Fruit fly (Drosophila melanogaster): ENCODE results near the gene Ir40a.

Gene Ir40a

DNA sequence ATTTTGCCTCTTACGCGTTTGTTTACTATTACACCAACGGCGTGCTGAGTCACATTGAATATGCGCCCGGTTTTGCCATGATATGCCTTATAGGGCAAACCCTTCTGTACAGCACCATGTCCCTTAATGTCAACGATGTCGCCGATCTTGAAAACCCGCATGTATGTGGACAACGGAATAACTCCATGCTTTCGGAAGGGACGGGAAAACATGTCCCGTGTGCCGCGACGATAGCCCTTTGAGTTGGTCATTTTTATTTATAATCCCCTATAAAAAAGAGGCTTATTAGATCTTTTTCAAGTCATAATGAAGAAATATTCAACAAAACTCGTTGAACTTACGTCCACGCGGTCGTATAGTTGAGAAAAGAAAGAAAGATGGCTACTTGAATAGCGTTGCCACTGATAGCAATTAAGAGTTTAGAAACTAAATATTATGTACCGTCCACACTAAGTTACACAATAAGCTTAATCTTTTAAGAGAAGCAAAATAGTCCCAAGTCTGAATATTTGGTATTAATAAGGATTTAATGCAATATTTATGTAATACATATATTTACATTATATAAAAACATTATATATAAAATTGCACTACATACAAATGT, 33.4 kb upstream of the Ir40a start, which contains the start of gene RpL21:
TSS of gene RpL21 (minus strand) at position 421 of the 604 bp plus-strand sequence.
- peak; percentile 34 for TF ChIP-seq Myc (optimal IDR thresholded peaks at IDR 0.05)
- TF ChIP-seq foxo (GFP tag; optimal IDR thresholded peaks at IDR 0.05): no peak
- TF ChIP-seq br (GFP tag; optimal IDR thresholded peaks at IDR 0.05): no peak
- peak; percentile 6 for TF ChIP-seq HLH106 (tag; optimal IDR thresholded peaks at IDR 0.05)
- peak; percentile 8 for TF ChIP-seq N (GFP tag; optimal IDR thresholded peaks at IDR 0.05)
- TF ChIP-seq woc (GFP tag; optimal IDR thresholded peaks at IDR 0.05): peak; percentile 32
- no peak for TF ChIP-seq usp (GFP tag; optimal IDR thresholded peaks at IDR 0.05)
- TF ChIP-seq Hnf4 (GFP tag; optimal IDR thresholded peaks at IDR 0.05): peak; percentile 33
- no peak for TF ChIP-seq Mio (GFP tag; optimal IDR thresholded peaks at IDR 0.05)
- no peak for TF ChIP-seq Sp1 (GFP tag; optimal IDR thresholded peaks at IDR 0.05)
- TF ChIP-seq CG9705 (GFP tag; optimal IDR thresholded peaks at IDR 0.05): no peak
- no peak for TF ChIP-seq Dfd (GFP tag; optimal IDR thresholded peaks at IDR 0.05)
- TF ChIP-seq dsf (GFP tag; optimal IDR thresholded peaks at IDR 0.05; ENCODE audit: borderline replicate concordance): no peak

- TF ChIP-seq woc (GFP tag; optimal IDR thresholded peaks at IDR 0.05) (peak; percentile 64), N (GFP tag; optimal IDR thresholded peaks at IDR 0.05) (peak; percentile 90), Hnf4 (GFP tag; optimal IDR thresholded peaks at IDR 0.05) (no peak), sv (GFP tag; optimal IDR thresholded peaks at IDR 0.05) (no peak), HLH106 (tag; optimal IDR thresholded peaks at IDR 0.05) (no peak), dsf (GFP tag; optimal IDR thresholded peaks at IDR 0.05; ENCODE audit: borderline replicate concordance) (no peak), Hr78 (GFP tag; optimal IDR thresholded peaks at IDR 0.05) (peak; percentile 28), Sp1 (GFP tag; optimal IDR thresholded peaks at IDR 0.05) (no peak), CG9705 (GFP tag; optimal IDR thresholded peaks at IDR 0.05) (no peak), GATAd (GFP tag; optimal IDR thresholded peaks at IDR 0.05) (no peak), lola (GFP tag; optimal IDR thresholded peaks at IDR 0.05) (peak; percentile 47), sage (GFP tag; optimal IDR thresholded peaks at IDR 0.05) (no peak)
These were observed 25.5 kb upstream of the Ir40a start, which contains the start of gene Nubpl for dm6 chr2L:22239611-22240219. Nubpl (plus strand) TSS chr2L:22239916.

- no peak for TF ChIP-seq N (GFP tag; optimal IDR thresholded peaks at IDR 0.05)
- TF ChIP-seq HLH106 (tag; optimal IDR thresholded peaks at IDR 0.05): no peak
- no peak for TF ChIP-seq dmrt93B (GFP tag; optimal IDR thresholded peaks at IDR 0.05)
- TF ChIP-seq CG32264 (GFP tag; optimal IDR thresholded peaks at IDR 0.05): no peak
These were observed 37.8 kb downstream of the Ir40a start for dm6 chr2L:22176398-22176797.

DNA sequence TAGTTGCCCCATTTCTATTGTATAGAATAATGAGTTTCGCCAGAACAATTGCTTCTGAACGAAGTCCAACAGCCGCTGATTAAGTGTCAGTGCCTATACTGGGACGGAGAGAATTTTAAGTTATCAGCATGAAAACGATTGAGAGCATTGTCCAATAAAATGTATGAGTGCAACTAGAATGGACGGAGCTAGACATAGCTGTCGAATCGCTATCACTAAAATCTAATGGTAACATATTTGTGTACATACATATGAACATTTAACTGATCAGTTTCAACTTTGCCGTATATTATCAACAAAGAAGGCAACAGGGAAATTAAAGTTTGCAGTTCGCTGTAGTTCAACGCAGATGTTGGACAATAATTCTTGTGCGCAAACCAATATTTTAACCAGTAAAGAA, 39.1 kb downstream of the Ir40a start, which contains the start of gene CG3635:
TSS of gene CG3635 (plus strand) at position 315 of the 400 bp plus-strand sequence.
- TF ChIP-seq Hnf4 (GFP tag; optimal IDR thresholded peaks at IDR 0.05) (peak; percentile 31), Hr78 (GFP tag; optimal IDR thresholded peaks at IDR 0.05) (no peak), Abd-B (GFP tag; optimal IDR thresholded peaks at IDR 0.05) (no peak)

- no peak for TF ChIP-seq Dif (GFP tag; optimal IDR thresholded peaks at IDR 0.05; ENCODE audit: partially characterized antibody)
- peak; percentile 73 for TF ChIP-seq Hr78 (GFP tag; optimal IDR thresholded peaks at IDR 0.05)
- TF ChIP-seq woc (GFP tag; optimal IDR thresholded peaks at IDR 0.05): peak; percentile 71
- TF ChIP-seq HLH106 (tag; optimal IDR thresholded peaks at IDR 0.05): peak; percentile 2
- peak; percentile 85 for TF ChIP-seq N (GFP tag; optimal IDR thresholded peaks at IDR 0.05)
These were observed 45.1 kb downstream of the Ir40a start, which contains the start of gene Clamp for dm6 chr2L:22169044-22169515. Clamp (minus strand) TSS chr2L:22169143.

dm6 chr2L:22168559-22169027, 45.6 kb downstream of the Ir40a start:
- TF ChIP-seq tai (GFP tag; optimal IDR thresholded peaks at IDR 0.05): peak; percentile 32
- TF ChIP-seq pan (optimal IDR thresholded peaks at IDR 0.05): no peak
- no peak for TF ChIP-seq Mio (GFP tag; optimal IDR thresholded peaks at IDR 0.05)
- TF ChIP-seq sv (GFP tag; optimal IDR thresholded peaks at IDR 0.05): no peak
- no peak for TF ChIP-seq Dfd (GFP tag; optimal IDR thresholded peaks at IDR 0.05)
- peak; percentile 10 for TF ChIP-seq Rel (GFP tag; optimal IDR thresholded peaks at IDR 0.05)
- no peak for TF ChIP-seq Rel (tag; optimal IDR thresholded peaks at IDR 0.05)
- TF ChIP-seq h (GFP tag; optimal IDR thresholded peaks at IDR 0.05): peak; percentile 67
- TF ChIP-seq Hr83 (GFP tag; optimal IDR thresholded peaks at IDR 0.05; ENCODE audit: poor library complexity, severe bottlenecking): peak; percentile 66
- no peak for TF ChIP-seq Abd-B (GFP tag; optimal IDR thresholded peaks at IDR 0.05)
- peak; percentile 30 for TF ChIP-seq N (GFP tag; optimal IDR thresholded peaks at IDR 0.05)
- no peak for TF ChIP-seq woc (GFP tag; optimal IDR thresholded peaks at IDR 0.05)
- no peak for TF ChIP-seq dsf (GFP tag; optimal IDR thresholded peaks at IDR 0.05; ENCODE audit: borderline replicate concordance)
- TF ChIP-seq OdsH (GFP tag; optimal IDR thresholded peaks at IDR 0.05): peak; percentile 56
- no peak for TF ChIP-seq foxo (GFP tag; optimal IDR thresholded peaks at IDR 0.05)
- no peak for TF ChIP-seq rgr (GFP tag; optimal IDR thresholded peaks at IDR 0.05)
- no peak for TF ChIP-seq lola (GFP tag; optimal IDR thresholded peaks at IDR 0.05)
- peak; percentile 47 for TF ChIP-seq Vsx2 (GFP tag; optimal IDR thresholded peaks at IDR 0.05; ENCODE audit: partially characterized antibody)
- peak; percentile 85 for TF ChIP-seq fru (GFP tag; optimal IDR thresholded peaks at IDR 0.05)
- peak; percentile 15 for TF ChIP-seq CG9705 (GFP tag; optimal IDR thresholded peaks at IDR 0.05)
- TF ChIP-seq Jra (GFP tag; optimal IDR thresholded peaks at IDR 0.05): no peak
- peak; percentile 59 for TF ChIP-seq br (GFP tag; optimal IDR thresholded peaks at IDR 0.05)
- no peak for TF ChIP-seq HLH106 (tag; optimal IDR thresholded peaks at IDR 0.05)
- TF ChIP-seq dmrt93B (GFP tag; optimal IDR thresholded peaks at IDR 0.05): no peak
- TF ChIP-seq Hnf4 (GFP tag; optimal IDR thresholded peaks at IDR 0.05): peak; percentile 55
- TF ChIP-seq psq (GFP tag; optimal IDR thresholded peaks at IDR 0.05): no peak
- TF ChIP-seq CrebA (GFP tag; optimal IDR thresholded peaks at IDR 0.05; ENCODE audit: borderline replicate concordance): peak; percentile 47
